Worm (Caenorhabditis elegans): Measurements from ENCODE around the gene lgc-18.

lgc-18 gene

DNA sequence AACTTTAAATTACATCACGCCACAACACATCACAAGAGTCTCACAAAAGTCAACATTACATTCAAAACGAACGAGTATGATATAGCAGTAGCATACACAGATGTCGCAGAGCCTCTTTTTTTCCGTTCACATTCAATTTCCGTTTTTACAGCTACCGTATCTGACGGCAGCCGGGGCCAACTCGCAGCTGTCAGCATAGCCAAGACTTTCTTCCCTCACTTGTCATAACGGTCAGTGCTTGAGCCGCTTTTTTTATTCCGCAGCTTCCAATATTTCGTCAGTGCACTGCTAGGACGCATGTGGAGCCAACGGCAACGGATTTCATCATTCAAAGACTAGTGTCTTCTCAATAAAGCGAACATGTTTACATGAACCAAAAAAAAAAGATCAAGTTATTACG is 31.4 kb upstream of the lgc-18 start:
- TF ChIP-seq dpl-1 (GFP tag; optimal IDR thresholded peaks at IDR 0.05) (no peak), cebp-1 (GFP tag; IDR thresholded peaks at IDR 0.05) (0 out of 2 replicates have a peak, but pooled peaks have one; percentile 45), cebp-1 (tag; optimal IDR thresholded peaks at IDR 0.05) (no peak), C06A6.2 (GFP tag; conservative IDR thresholded peaks at IDR 0.05) (no peak), hmg-1.2 (GFP tag; IDR thresholded peaks at IDR 0.05) (no peak), F49E8.2 (tag; optimal IDR thresholded peaks at IDR 0.05; ENCODE audit: insufficient read depth) (no peak), ama-1 (optimal IDR thresholded peaks at IDR 0.05) (no peak), ama-1 (GFP tag; optimal IDR thresholded peaks at IDR 0.05) (no peak), bed-2 (GFP tag; IDR thresholded peaks at IDR 0.05) (no peak)

DNA sequence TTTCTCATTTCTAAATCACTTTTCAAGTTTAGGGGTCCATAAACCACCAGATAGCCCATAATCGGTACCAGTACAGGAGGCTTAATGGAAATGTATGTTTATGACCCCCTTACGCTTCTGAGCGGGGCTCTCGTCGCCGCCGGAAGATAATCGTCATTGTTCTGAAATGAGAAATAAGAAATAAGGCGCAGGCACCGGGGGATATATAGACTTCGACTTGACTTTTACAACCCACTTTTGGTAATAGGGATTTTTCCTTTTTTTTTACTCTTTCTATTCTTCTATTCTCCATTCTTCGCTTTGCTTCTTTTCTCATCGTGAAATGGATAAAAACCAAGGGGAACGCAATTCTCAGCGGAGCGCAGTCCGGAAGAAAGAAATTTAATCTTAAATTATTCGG is 30.2 kb upstream of the lgc-18 start:
- TF ChIP-seq unc-130 (GFP tag; optimal IDR thresholded peaks at IDR 0.05) (no peak), hlh-26 (GFP tag; conservative IDR thresholded peaks at IDR 0.05) (no peak), F22D6.2 (tag; optimal IDR thresholded peaks at IDR 0.05) (no peak), ceh-79 (tag; optimal IDR thresholded peaks at IDR 0.05) (no peak), sptf-2 (GFP tag; optimal IDR thresholded peaks at IDR 0.05) (no peak), Y95B8A.8 (GFP tag; IDR thresholded peaks at IDR 0.05) (no peak), ZK185.1 (tag; optimal IDR thresholded peaks at IDR 0.05; ENCODE audit: poor library complexity, severe bottlenecking) (no peak), zfh-2 (GFP tag; conservative IDR thresholded peaks at IDR 0.05) (no peak), B0261.1 (tag; optimal IDR thresholded peaks at IDR 0.05) (no peak), mxl-1 (tag; optimal IDR thresholded peaks at IDR 0.05) (no peak), lin-40 (tag; optimal IDR thresholded peaks at IDR 0.05) (no peak), hsf-1 (GFP tag; IDR thresholded peaks at IDR 0.05) (no peak), snpc-4 (GFP tag; optimal IDR thresholded peaks at IDR 0.05) (no peak), snpc-4 (tag; optimal IDR thresholded peaks at IDR 0.05) (no peak), ztf-6 (GFP tag; IDR thresholded peaks at IDR 0.05) (no peak), nfya-2 (GFP tag; IDR thresholded peaks at IDR 0.05) (no peak), akir-1 (GFP tag; optimal IDR thresholded peaks at IDR 0.05) (no peak)

DNA sequence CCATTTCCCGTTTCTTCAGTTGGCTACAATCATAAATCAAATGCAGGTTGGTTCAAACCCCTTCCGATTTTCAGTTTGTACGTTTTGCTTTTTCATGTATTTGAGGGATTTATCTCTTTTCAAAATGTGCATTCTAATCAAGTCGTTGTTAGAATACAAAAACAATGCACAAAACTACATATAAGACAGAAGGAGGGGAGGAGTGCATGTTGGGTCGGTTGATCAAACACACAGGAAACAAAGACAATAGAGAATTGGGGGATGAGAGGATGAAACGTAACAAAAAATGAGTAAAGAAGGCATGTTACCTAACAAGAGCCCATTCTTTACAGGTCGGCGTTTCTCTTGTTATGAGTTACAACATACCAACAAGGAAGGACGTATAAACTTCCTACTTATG is 27.4 kb upstream of the lgc-18 start:
- TF ChIP-seq nhr-179 (tag; optimal IDR thresholded peaks at IDR 0.05): no peak
- no peak for TF ChIP-seq F22D6.2 (tag; optimal IDR thresholded peaks at IDR 0.05)

DNA sequence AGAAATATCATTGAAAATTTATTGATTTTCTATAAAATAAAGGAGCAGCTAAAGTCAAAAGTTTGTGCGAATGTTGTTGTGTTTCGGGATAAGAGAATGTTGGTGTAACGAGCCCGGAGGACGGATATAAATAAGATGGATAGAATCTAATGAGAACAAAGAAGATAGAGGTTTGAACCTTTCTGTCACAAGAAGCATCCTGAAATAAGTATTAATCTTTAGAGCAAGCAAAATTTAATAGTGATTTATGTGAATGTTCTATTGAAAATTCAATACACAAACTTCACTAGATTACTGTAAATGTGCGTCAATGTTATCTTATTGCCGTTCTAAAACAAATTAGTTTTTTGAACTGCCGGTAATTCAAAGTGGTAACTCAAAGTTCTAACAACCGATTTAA is 21.7 kb upstream of the lgc-18 start, which contains the start of gene W03G11.3:
TSS of gene W03G11.3 (minus strand) at position 101 of the 400 bp plus-strand sequence.
- TF ChIP-seq egrh-3 (GFP tag; IDR thresholded peaks at IDR 0.05) (no peak), ceh-79 (tag; optimal IDR thresholded peaks at IDR 0.05) (no peak), mes-4 (tag; optimal IDR thresholded peaks at IDR 0.05) (no peak), bed-2 (GFP tag; IDR thresholded peaks at IDR 0.05) (no peak), unc-130 (GFP tag; optimal IDR thresholded peaks at IDR 0.05) (no peak), hrde-1 (tag; optimal IDR thresholded peaks at IDR 0.05; ENCODE audit: borderline replicate concordance) (no peak), Y56A3A.18 (GFP tag; IDR thresholded peaks at IDR 0.05) (no peak), lin-54 (GFP tag; optimal IDR thresholded peaks at IDR 0.05) (no peak), pha-4 (tag; optimal IDR thresholded peaks at IDR 0.05) (no peak), repo-1 (tag; optimal IDR thresholded peaks at IDR 0.05) (no peak), attf-5 (GFP tag; optimal IDR thresholded peaks at IDR 0.05) (no peak), Y53G8AR.9 (GFP tag; conservative IDR thresholded peaks at IDR 0.05) (no peak), cebp-1 (GFP tag; IDR thresholded peaks at IDR 0.05) (no peak), cebp-1 (tag; optimal IDR thresholded peaks at IDR 0.05) (no peak), ztf-3 (GFP tag; optimal IDR thresholded peaks at IDR 0.05) (no peak), F52B5.7 (tag; optimal IDR thresholded peaks at IDR 0.05) (no peak), snpc-3.4 (tag; optimal IDR thresholded peaks at IDR 0.05) (no peak)
